Fruit fly (Drosophila melanogaster) whole organism, prepupa: ENCODE results near the gene mey.

Experiments
- CG34406 ChIP-seq: fragments of 200-800 bp; sonication (Bioruptor generic); optimal IDR thresholded peaks from 3 replicates; lab custom pipeline; 2016; ENCODE audit warnings: missing biosample characterization, missing genetic modification characterization
- CG6276 ChIP-seq: fragments of 200-800 bp; sonication (Bioruptor generic); optimal IDR thresholded peaks from 2 replicates; lab custom pipeline; 2017; ENCODE audit warnings: missing biosample characterization, mild to moderate bottlenecking, missing genetic modification characterization
- CG6792 ChIP-seq: fragments of 200-800 bp; sonication (Bioruptor generic); optimal IDR thresholded peaks from 3 replicates; lab custom pipeline; 2016; ENCODE audit warnings: missing biosample characterization, missing genetic modification characterization
- CG7368 ChIP-seq: fragments of 200-800 bp; sonication (Bioruptor generic); optimal IDR thresholded peaks from 3 replicates; lab custom pipeline; 2016; ENCODE audit warnings: missing biosample characterization, missing genetic modification characterization
- CG8319 ChIP-seq: fragments of 200-800 bp; sonication (Bioruptor generic); optimal IDR thresholded peaks from 3 replicates; lab custom pipeline; 2016; ENCODE audit warnings: missing biosample characterization, missing genetic modification characterization
- Eip78C ChIP-seq: fragments of 200-800 bp; sonication (Bioruptor generic); peaks from one replicate; lab custom pipeline; 2016; ENCODE audit warnings: missing biosample characterization, missing genetic modification characterization
- Eip93F ChIP-seq: fragments of 200-800 bp; sonication (Bioruptor generic); optimal IDR thresholded peaks from 2 replicates; lab custom pipeline; 2016; ENCODE audit warnings: missing biosample characterization, mild to moderate bottlenecking, missing genetic modification characterization
- Ets96B ChIP-seq: fragments of 200-800 bp; optimal IDR thresholded peaks from 2 replicates; lab custom pipeline; 2019; ENCODE audit warnings: missing biosample characterization, mild to moderate bottlenecking, missing genetic modification characterization, moderate library complexity
- Hr38 ChIP-seq: sonication (Bioruptor generic); optimal IDR thresholded peaks from 2 replicates; lab custom pipeline; 2016; ENCODE audit warnings: missing biosample characterization, missing genetic modification characterization
- Hr39 ChIP-seq: fragments of 200-800 bp; sonication (Bioruptor generic); optimal IDR thresholded peaks from 2 replicates; lab custom pipeline; 2016; ENCODE audit warnings: missing biosample characterization, missing genetic modification characterization
- OdsH ChIP-seq: fragments of 200-800 bp; sonication (Bioruptor generic); optimal IDR thresholded peaks from 3 replicates; lab custom pipeline; 2016; ENCODE audit warnings: missing biosample characterization, missing genetic modification characterization
- Sox102F ChIP-seq: fragments of 200-800 bp; sonication (Bioruptor generic); optimal IDR thresholded peaks from 2 replicates; lab custom pipeline; 2016; ENCODE audit warnings: missing biosample characterization, mild to moderate bottlenecking, missing genetic modification characterization
- fd59A ChIP-seq: fragments of 200-800 bp; sonication (Bioruptor generic); optimal IDR thresholded peaks from 2 replicates; lab custom pipeline; 2017; ENCODE audit warnings: missing biosample characterization, mild to moderate bottlenecking, missing genetic modification characterization, missing genetic modification reagents
- fkh ChIP-seq: fragments of 200-800 bp; sonication (Bioruptor generic); optimal IDR thresholded peaks from 3 replicates; lab custom pipeline; 2017; ENCODE audit warnings: missing biosample characterization, mild to moderate bottlenecking, missing genetic modification characterization, moderate library complexity

DNA sequence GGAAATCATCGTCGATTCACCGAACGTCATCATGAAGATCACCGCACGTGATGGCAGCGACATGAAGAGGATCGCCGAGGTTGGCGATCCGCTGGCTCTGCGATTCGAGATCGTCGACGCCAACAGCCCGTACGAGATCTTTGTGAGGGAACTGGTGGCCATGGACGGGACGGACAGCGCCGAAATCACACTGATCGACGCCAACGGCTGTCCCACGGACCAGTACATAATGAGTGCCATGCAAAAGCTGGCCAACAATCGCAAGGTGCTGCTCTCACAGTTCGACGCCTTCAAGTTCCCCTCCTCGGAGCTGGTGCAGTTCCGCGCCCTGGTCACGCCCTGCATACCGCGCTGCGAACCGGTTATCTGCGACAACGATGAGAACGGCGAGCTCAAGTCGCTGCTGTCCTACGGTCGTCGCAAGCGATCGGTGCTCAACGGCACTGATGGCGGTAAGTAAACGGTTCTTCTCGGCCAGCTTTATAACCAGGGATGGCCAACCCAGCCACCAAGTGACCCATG is 5.8 kb downstream of the mey start:
- TF ChIP-seq fkh (GFP tag; lab: Kevin White, UChicago) (no peak), CG7368 (GFP tag; lab: Kevin White, UChicago) (no peak), CG34406 (GFP tag; lab: Kevin White, UChicago) (no peak), OdsH (GFP tag; lab: Kevin White, UChicago) (no peak), CG8319 (GFP tag; lab: Kevin White, UChicago) (no peak), Ets96B (tag; lab: Kevin White, UChicago) (no peak), Eip93F (no peak), fd59A (GFP tag; lab: Kevin White, UChicago) (no peak), CG6276 (GFP tag; lab: Kevin White, UChicago) (no peak), Hr38 (GFP tag; lab: Kevin White, UChicago) (no peak), Eip78C (GFP tag; lab: Kevin White, UChicago) (no peak), Sox102F (GFP tag; lab: Kevin White, UChicago) (no peak), CG6792 (GFP tag; lab: Kevin White, UChicago) (no peak), Hr39 (no peak)
